Worm (Caenorhabditis elegans) whole organism, L4 larva: Measurements from ENCODE around the gene tyra-2.

Experiments used
- F10B5.3 ChIP-seq: sonication (generic microtip); optimal IDR thresholded peaks from 2 replicates; lab custom pipeline; 2016; ENCODE audit warnings: mild to moderate bottlenecking, missing genetic modification characterization, missing compliant biosample characterization
- F26F4.8 ChIP-seq: fragments of 200-800 bp; sonication (Bioruptor generic); conservative IDR thresholded peaks from 2 replicates; pipeline ENCODE4 v1.3.6; 2022; ENCODE audit warnings: missing genetic modification characterization, missing compliant biosample characterization
- Y48G9A.11 ChIP-seq: fragments of 200-800 bp; sonication (Bioruptor generic); IDR thresholded peaks from 2 replicates; pipeline ENCODE4 v1.3.6; 2022; ENCODE audit warnings: missing genetic modification reagents, missing genetic modification characterization, missing compliant biosample characterization
- ZK337.2 ChIP-seq: fragments of 200-800 bp; sonication (Bioruptor generic); IDR thresholded peaks from 2 replicates; pipeline ENCODE4 v1.3.6; 2022; ENCODE audit warnings: missing genetic modification reagents, missing genetic modification characterization, missing compliant biosample characterization
- aha-1 ChIP-seq: fragments of 150-350 bp; peaks from one replicate; lab custom pipeline; 2014; ENCODE audit warnings: missing biosample characterization, missing genetic modification characterization
- ces-1 ChIP-seq: fragments of 150-350 bp; sonication (generic microtip); optimal IDR thresholded peaks from 4 replicates; lab custom pipeline; 2014; ENCODE audit warnings: missing biosample characterization, missing genetic modification reagents, missing genetic modification characterization
- fkh-10 ChIP-seq: fragments of 150-350 bp; optimal IDR thresholded peaks from 2 replicates; lab custom pipeline; 2014; ENCODE audit warnings: missing biosample characterization, missing genetic modification reagents, missing genetic modification characterization
- hmg-1.1 ChIP-seq: fragments of 200-800 bp; sonication (Bioruptor generic); IDR thresholded peaks from 2 replicates; pipeline ENCODE4 v1.3.6; 2022; ENCODE audit warnings: missing genetic modification reagents, missing genetic modification characterization, missing compliant biosample characterization
- lim-7 ChIP-seq: fragments of 200-800 bp; sonication (Bioruptor generic); IDR thresholded peaks from 2 replicates; pipeline ENCODE4 v1.3.6; 2022; ENCODE audit warnings: missing genetic modification characterization, missing compliant biosample characterization
- lin-1 ChIP-seq: fragments of 200-800 bp; sonication (Bioruptor generic); IDR thresholded peaks from 2 replicates; pipeline ENCODE4 v1.3.6; 2022; ENCODE audit warnings: missing genetic modification reagents, missing genetic modification characterization, missing compliant biosample characterization
- lin-15B ChIP-seq: fragments of 150-350 bp; sonication (generic microtip); optimal IDR thresholded peaks from 3 replicates; lab custom pipeline; 2014; ENCODE audit warnings: missing biosample characterization, missing genetic modification characterization
- lin-38 ChIP-seq: fragments of 200-800 bp; sonication (Bioruptor generic); IDR thresholded peaks from 2 replicates; pipeline ENCODE4 v1.3.6; 2022; ENCODE audit warnings: missing genetic modification reagents, missing genetic modification characterization, missing compliant biosample characterization
- lsy-2 ChIP-seq, 2 experiments: fragments of 150-350 bp in 1 of 2; sonication (generic microtip) in 1 of 2; optimal IDR thresholded peaks; 2 replicates each; lab custom pipeline; 2014 to 2017; ENCODE audit warnings: missing biosample characterization in 2 of 2, missing genetic modification characterization in 2 of 2
- madf-5 ChIP-seq, 2 experiments: fragments of 200-800 bp; sonication (Bioruptor generic); IDR thresholded peaks; 2 replicates each; pipeline ENCODE4 v1.3.6; 2022; ENCODE audit warnings: missing compliant biosample characterization in 2 of 2, missing genetic modification characterization in 2 of 2
- madf-9 ChIP-seq: fragments of 200-800 bp; sonication (Bioruptor generic); conservative IDR thresholded peaks from 2 replicates; pipeline ENCODE4 v1.3.6; 2022; ENCODE audit warnings: missing genetic modification reagents, missing genetic modification characterization, missing compliant biosample characterization
- mdl-1 ChIP-seq, 2 experiments: fragments of 150-350 bp in 1 of 2; sonication (generic microtip) in 1 of 2; optimal IDR thresholded peaks; 2 replicates each; lab custom pipeline; 2014 to 2017; ENCODE audit warnings: missing biosample characterization in 2 of 2, missing genetic modification characterization in 2 of 2
- mes-2 ChIP-seq: sonication (generic microtip); optimal IDR thresholded peaks from 2 replicates; lab custom pipeline; 2016; ENCODE audit warnings: missing genotype, mild to moderate bottlenecking, missing genetic modification characterization, missing compliant biosample characterization; ENCODE audit not compliant: poor library complexity, severe bottlenecking
- nhr-10 ChIP-seq: fragments of 150-350 bp; optimal IDR thresholded peaks from 2 replicates; lab custom pipeline; 2014; ENCODE audit warnings: missing biosample characterization, missing genetic modification characterization
- nhr-102 ChIP-seq: sonication (generic microtip); optimal IDR thresholded peaks from 2 replicates; lab custom pipeline; 2016; ENCODE audit warnings: mild to moderate bottlenecking, missing genetic modification characterization, moderate library complexity, missing compliant biosample characterization
- nhr-237 ChIP-seq: sonication (generic microtip); optimal IDR thresholded peaks from 2 replicates; lab custom pipeline; 2017; ENCODE audit warnings: missing biosample characterization, missing genetic modification characterization
- nhr-41 ChIP-seq: fragments of 200-800 bp; sonication (Bioruptor generic); IDR thresholded peaks from 2 replicates; pipeline ENCODE4 v1.3.6; 2022; ENCODE audit warnings: missing genetic modification reagents, missing genetic modification characterization, missing compliant biosample characterization
- php-3 ChIP-seq: fragments of 200-800 bp; sonication (Bioruptor generic); IDR thresholded peaks from 2 replicates; pipeline ENCODE4 v1.3.6; 2022; ENCODE audit warnings: missing genetic modification reagents, missing genetic modification characterization, missing compliant biosample characterization
- skn-1 ChIP-seq: fragments of 150-350 bp; optimal IDR thresholded peaks from 2 replicates; lab custom pipeline; 2014; ENCODE audit warnings: missing biosample characterization, missing genetic modification characterization
- spr-3 ChIP-seq: fragments of 200-800 bp; sonication (Bioruptor generic); optimal IDR thresholded peaks from 2 replicates; lab custom pipeline; 2018; ENCODE audit warnings: mild to moderate bottlenecking, missing genetic modification characterization, missing compliant biosample characterization
- tag-97 ChIP-seq: fragments of 200-800 bp; sonication (Bioruptor generic); IDR thresholded peaks from 2 replicates; pipeline ENCODE4 v1.3.6; 2022; ENCODE audit warnings: missing genetic modification characterization, missing compliant biosample characterization
- tra-1 ChIP-seq: fragments of 200-800 bp; sonication (Bioruptor generic); IDR thresholded peaks from 2 replicates; pipeline ENCODE4 v1.3.6; 2022; ENCODE audit warnings: missing genetic modification reagents, missing genetic modification characterization, missing compliant biosample characterization
- unc-130 ChIP-seq: sonication (generic microtip); optimal IDR thresholded peaks from 2 replicates; lab custom pipeline; 2016; ENCODE audit warnings: missing genetic modification reagents, missing genetic modification characterization, missing compliant biosample characterization
- unc-62 ChIP-seq, 3 experiments: fragments of 150-350 bp in 1 of 3; sonication (generic microtip); optimal IDR thresholded peaks in 2 of 3; peaks in 1 of 3; 1 replicate in 1 of 3; 2 replicates in 2 of 3; lab custom pipeline; 2014 to 2017; ENCODE audit warnings: missing biosample characterization in 3 of 3, missing genetic modification characterization in 3 of 3, missing genetic modification reagents in 3 of 3, missing genotype in 1 of 3
- zag-1 ChIP-seq: fragments of 150-350 bp; optimal IDR thresholded peaks from 2 replicates; lab custom pipeline; 2014; ENCODE audit warnings: missing biosample characterization, missing genetic modification characterization
- ztf-7 ChIP-seq: fragments of 150-350 bp; optimal IDR thresholded peaks from 2 replicates; lab custom pipeline; 2014; ENCODE audit warnings: missing biosample characterization, missing genetic modification characterization

tyra-2 gene

ce11 chrX:7035937-7036336 lies 30.6 kb upstream of the tyra-2 start, which contains the start of gene cest-19:
Gene cest-19, minus strand, starts transcription at chrX:7036037.
- TF ChIP-seq lin-38 (GFP tag; lab: Robert Waterston, UW): no peak
- no peak for TF ChIP-seq nhr-102 (tag; lab: Kevin White, UChicago)
- TF ChIP-seq nhr-10 (tag; lab: Kevin White, UChicago): no peak
- TF ChIP-seq Y48G9A.11: no peak
- no peak for TF ChIP-seq unc-130
- TF ChIP-seq nhr-41 (GFP tag; lab: Robert Waterston, UW): no peak
- TF ChIP-seq lin-1: no peak
- TF ChIP-seq tra-1 (GFP tag; lab: Robert Waterston, UW): no peak
- no peak for TF ChIP-seq skn-1 (tag; lab: Kevin White, UChicago)
- TF ChIP-seq nhr-237 (tag; lab: Kevin White, UChicago): no peak
- no peak for TF ChIP-seq lin-15B (tag; lab: Kevin White, UChicago)
- TF ChIP-seq madf-9 (GFP tag; lab: Robert Waterston, UW): no peak
- TF ChIP-seq aha-1 (tag; lab: Kevin White, UChicago): no peak
- TF ChIP-seq zag-1 (tag; lab: Kevin White, UChicago): no peak
- no peak for TF ChIP-seq lim-7 (GFP tag; lab: Robert Waterston, UW)
- TF ChIP-seq F26F4.8 (GFP tag; lab: Robert Waterston, UW): no peak
- no peak for TF ChIP-seq mes-2 (tag; lab: Kevin White, UChicago)
- no peak for TF ChIP-seq madf-5 (GFP tag; IDR thresholded peaks at IDR 0.05; lab: Robert Waterston, UW)
- no peak for TF ChIP-seq tag-97 (GFP tag; lab: Robert Waterston, UW)
- TF ChIP-seq, all 104 proteins: peak for 0

- TF ChIP-seq hmg-1.1 (GFP tag; lab: Robert Waterston, UW): no peak
- no peak for TF ChIP-seq ztf-7 (tag; lab: Kevin White, UChicago)
- no peak for TF ChIP-seq ces-1
- peak; percentile 30 for TF ChIP-seq aha-1 (tag; lab: Kevin White, UChicago)
- TF ChIP-seq unc-62 (GFP tag; optimal IDR thresholded peaks at IDR 0.05 in 1 of 2; lab: Kevin White, UChicago): peak in 1 of 2 experiments; percentile 96
- TF ChIP-seq unc-62 (tag; optimal IDR thresholded peaks at IDR 0.05; lab: Kevin White, UChicago): no peak
- no peak for TF ChIP-seq lin-15B (tag; lab: Kevin White, UChicago)
- TF ChIP-seq lsy-2 (tag; optimal IDR thresholded peaks at IDR 0.05; lab: Kevin White, UChicago): no peak
- no peak for TF ChIP-seq php-3 (GFP tag; lab: Robert Waterston, UW)
Measured at ce11 chrX:7033716-7034270, 28.4 kb upstream of the tyra-2 start.

- TF ChIP-seq unc-62 (GFP tag; optimal IDR thresholded peaks at IDR 0.05 in 1 of 2; lab: Kevin White, UChicago) (peak in 1 of 2 experiments; percentile 33), unc-62 (tag; optimal IDR thresholded peaks at IDR 0.05; lab: Kevin White, UChicago) (no peak), F26F4.8 (GFP tag; lab: Robert Waterston, UW) (no peak)
Measured at ce11 chrX:7028836-7029235, 23.5 kb upstream of the tyra-2 start, which contains the start of gene flp-26. Gene flp-26, plus strand, starts transcription at chrX:7029136.

- TF ChIP-seq fkh-10 (peak; percentile 48), F10B5.3 (tag; lab: Kevin White, UChicago) (no peak), mdl-1 (tag; optimal IDR thresholded peaks at IDR 0.05; lab: Kevin White, UChicago) (no peak), ZK337.2 (no peak)
- TF ChIP-seq, all 104 proteins: peak for 1
Measured at ce11 chrX:7019733-7020132, 14.4 kb upstream of the tyra-2 start, which contains the start of gene cah-5. Gene cah-5, plus strand, starts transcription at chrX:7020033.

ce11 chrX:7005919-7006318 lies 544 bp upstream of the tyra-2 start:
- no peak for TF ChIP-seq spr-3 (GFP tag; lab: Kevin White, UChicago)
- TF ChIP-seq aha-1 (tag; lab: Kevin White, UChicago): peak; percentile 25
- TF ChIP-seq, all 104 proteins: peak for 1
